Fruit fly (Drosophila melanogaster) whole organism: ENCODE data around the gene CG12470.

ENCODE experiments used
- Dll ChIP-seq: fragments of >200 bp; optimal IDR thresholded peaks from 2 replicates; lab custom pipeline; 2017
- EcR ChIP-seq, 2 experiments: fragments of >200 bp; optimal IDR thresholded peaks; 2 replicates each; lab custom pipeline; 2017; ENCODE audit warnings: missing biosample characterization in 2 of 2, missing genetic modification characterization in 2 of 2, missing genetic modification reagents in 2 of 2
- psq ChIP-seq: fragments of >200 bp; optimal IDR thresholded peaks from 2 replicates; lab custom pipeline; 2017
- usp ChIP-seq: fragments of >200 bp; optimal IDR thresholded peaks from 2 replicates; lab custom pipeline; 2017; ENCODE audit warnings: missing biosample characterization, missing genetic modification characterization, mixed read lengths

dm6 chrX:314823-315222 is 7.3 kb downstream of the CG12470 start, which contains the start of gene Or1a:
- TF ChIP-seq usp (GFP tag; lab: Kevin White, UChicago) (no peak), psq (lab: Kevin White, UChicago) (no peak), EcR (GFP tag; optimal IDR thresholded peaks at IDR 0.05; lab: Kevin White, UChicago) (no peak), Dll (no peak)
